Fruit fly (Drosophila melanogaster) whole organism, adult: ENCODE measurements around the gene CG15822.
A peak's percentile ranks its signal among the peaks of the same experiment; 100 is the strongest.

Experiments
- CG11617 ChIP-seq: fragments of 200-800 bp; sonication (Bioruptor generic); optimal IDR thresholded peaks from 2 replicates; lab custom pipeline; 2017; ENCODE audit warnings: mild to moderate bottlenecking, missing biosample characterization, missing genetic modification reagents, missing genetic modification characterization
- CG12768 ChIP-seq: fragments of 200-800 bp; sonication (Bioruptor generic); optimal IDR thresholded peaks from 2 replicates; lab custom pipeline; 2017; ENCODE audit warnings: missing biosample characterization, missing genetic modification characterization, mild to moderate bottlenecking, moderate library complexity, missing genetic modification reagents
- CG14711 ChIP-seq: fragments of 200-800 bp; sonication (Bioruptor generic); optimal IDR thresholded peaks from 2 replicates; lab custom pipeline; 2018; ENCODE audit warnings: missing biosample characterization, mild to moderate bottlenecking, missing genetic modification characterization, moderate library complexity
- CG1620 ChIP-seq: fragments of 200-800 bp; sonication (Bioruptor generic); optimal IDR thresholded peaks from 2 replicates; lab custom pipeline; 2016; ENCODE audit warnings: missing biosample characterization, missing genetic modification characterization
- CG33017 ChIP-seq: fragments of 200-800 bp; sonication (Bioruptor generic); optimal IDR thresholded peaks from 2 replicates; lab custom pipeline; 2018; ENCODE audit warnings: missing biosample characterization, mild to moderate bottlenecking, missing genetic modification characterization, moderate library complexity
- CG5204 ChIP-seq: fragments of 200-800 bp; sonication (Bioruptor generic); optimal IDR thresholded peaks from 2 replicates; lab custom pipeline; 2016; ENCODE audit warnings: missing biosample characterization, missing genetic modification characterization
- CG7045 ChIP-seq: fragments of 200-800 bp; sonication (Bioruptor generic); optimal IDR thresholded peaks from 2 replicates; lab custom pipeline; 2017; ENCODE audit warnings: missing biosample characterization, mild to moderate bottlenecking, missing genetic modification characterization
- CG7101 ChIP-seq: fragments of 200-800 bp; sonication (Bioruptor generic); optimal IDR thresholded peaks from 2 replicates; lab custom pipeline; 2018; ENCODE audit warnings: missing biosample characterization, mild to moderate bottlenecking, missing genetic modification characterization, moderate library complexity
- Clk ChIP-seq: fragments of 200-800 bp; sonication (Bioruptor generic); optimal IDR thresholded peaks from 2 replicates; lab custom pipeline; 2017; ENCODE audit warnings: missing biosample characterization, missing genetic modification characterization
- Crg-1 ChIP-seq: fragments of 200-800 bp; sonication (Bioruptor generic); optimal IDR thresholded peaks from 2 replicates; lab custom pipeline; 2016; ENCODE audit warnings: missing biosample characterization, missing genetic modification characterization
- Hr96 ChIP-seq: fragments of 200-800 bp; sonication (Bioruptor generic); optimal IDR thresholded peaks from 2 replicates; lab custom pipeline; 2016; ENCODE audit warnings: missing biosample characterization, missing genetic modification characterization
- Mnt ChIP-seq: fragments of 200-800 bp; sonication (Bioruptor generic); optimal IDR thresholded peaks from 2 replicates; lab custom pipeline; 2016; ENCODE audit warnings: missing biosample characterization, mild to moderate bottlenecking, missing genetic modification characterization
- bab1 ChIP-seq: fragments of 200-800 bp; sonication (Bioruptor generic); optimal IDR thresholded peaks from 3 replicates; lab custom pipeline; 2019; ENCODE audit warnings: missing biosample characterization, mild to moderate bottlenecking, missing genetic modification characterization, moderate library complexity
- cic ChIP-seq: fragments of 200-800 bp; sonication (Bioruptor generic); optimal IDR thresholded peaks from 2 replicates; lab custom pipeline; 2017; ENCODE audit warnings: missing biosample characterization, mild to moderate bottlenecking, missing genetic modification characterization, moderate library complexity
- cnc ChIP-seq, 2 experiments: fragments of >200 bp; optimal IDR thresholded peaks; 2 replicates each; lab custom pipeline; 2017
- kay ChIP-seq: fragments of 200-800 bp; sonication (Bioruptor generic); peaks from one replicate; lab custom pipeline; 2016; ENCODE audit warnings: missing biosample characterization, missing genetic modification characterization, borderline replicate concordance
- ovo ChIP-seq: fragments of 200-800 bp; sonication (Bioruptor generic); optimal IDR thresholded peaks from 2 replicates; lab custom pipeline; 2016; ENCODE audit warnings: missing biosample characterization, missing genetic modification characterization
- pad ChIP-seq: fragments of 200-800 bp; sonication (Bioruptor generic); optimal IDR thresholded peaks from 3 replicates; lab custom pipeline; 2017; ENCODE audit warnings: missing biosample characterization, missing genetic modification characterization, mild to moderate bottlenecking, moderate library complexity, missing genetic modification reagents
- tj ChIP-seq: fragments of 200-800 bp; sonication (Bioruptor generic); optimal IDR thresholded peaks from 3 replicates; lab custom pipeline; 2017; ENCODE audit warnings: missing biosample characterization, mild to moderate bottlenecking, missing genetic modification characterization, moderate library complexity
- toe ChIP-seq: fragments of 200-800 bp; sonication (Bioruptor generic); optimal IDR thresholded peaks from 2 replicates; lab custom pipeline; 2016; ENCODE audit warnings: missing biosample characterization, missing genetic modification characterization

The CG15822 gene

dm6 chr3L:2163608-2164007 is at the start of gene CG15822:
Gene CG15822 (minus strand): TSS chr3L:2163863.
- TF ChIP-seq CG5204 (no peak), pad (GFP tag; lab: Kevin White, UChicago) (no peak)

- TF ChIP-seq CG11617 (GFP tag; lab: Kevin White, UChicago) (no peak), ovo (GFP tag; lab: Kevin White, UChicago) (no peak), cic (no peak), Hr96 (GFP tag; lab: Kevin White, UChicago) (no peak), CG7045 (no peak), kay (GFP tag; lab: Kevin White, UChicago) (no peak), Crg-1 (no peak), Mnt (no peak), toe (GFP tag; lab: Kevin White, UChicago) (no peak), Clk (GFP tag; lab: Kevin White, UChicago) (no peak), pad (GFP tag; lab: Kevin White, UChicago) (no peak), cnc (optimal IDR thresholded peaks at IDR 0.05; lab: Kevin White, UChicago) (no peak), bab1 (GFP tag; lab: Kevin White, UChicago) (no peak)
Observed at dm6 chr3L:2212403-2212802, 48.7 kb upstream of the CG15822 start, which contains the start of gene CG15878. Gene CG15878 (minus strand): TSS chr3L:2212503.

- TF ChIP-seq cic: no peak
- no peak for TF ChIP-seq CG7101 (tag; lab: Kevin White, UChicago)
- no peak for TF ChIP-seq kay (GFP tag; lab: Kevin White, UChicago)
- no peak for TF ChIP-seq CG11617 (GFP tag; lab: Kevin White, UChicago)
- TF ChIP-seq cnc (optimal IDR thresholded peaks at IDR 0.05; lab: Kevin White, UChicago): no peak
- no peak for TF ChIP-seq bab1 (GFP tag; lab: Kevin White, UChicago)
- no peak for TF ChIP-seq toe (GFP tag; lab: Kevin White, UChicago)
- TF ChIP-seq CG7045: no peak
- no peak for TF ChIP-seq CG1620 (GFP tag; lab: Kevin White, UChicago)
- no peak for TF ChIP-seq CG12768 (GFP tag; lab: Kevin White, UChicago)
- TF ChIP-seq Mnt: no peak
- TF ChIP-seq Clk (GFP tag; lab: Kevin White, UChicago): no peak
- no peak for TF ChIP-seq CG33017 (tag; lab: Kevin White, UChicago)
- no peak for TF ChIP-seq CG14711 (tag; lab: Kevin White, UChicago)
- no peak for TF ChIP-seq pad (GFP tag; lab: Kevin White, UChicago)
- TF ChIP-seq CG5204: no peak
- TF ChIP-seq tj: no peak
- TF ChIP-seq Hr96 (GFP tag; lab: Kevin White, UChicago): no peak
- no peak for TF ChIP-seq ovo (GFP tag; lab: Kevin White, UChicago)
- no peak for TF ChIP-seq Crg-1
Observed at dm6 chr3L:2196713-2197112, 33.0 kb upstream of the CG15822 start, which contains the start of gene CG8960. Gene CG8960 (plus strand): TSS chr3L:2197013.

DNA sequence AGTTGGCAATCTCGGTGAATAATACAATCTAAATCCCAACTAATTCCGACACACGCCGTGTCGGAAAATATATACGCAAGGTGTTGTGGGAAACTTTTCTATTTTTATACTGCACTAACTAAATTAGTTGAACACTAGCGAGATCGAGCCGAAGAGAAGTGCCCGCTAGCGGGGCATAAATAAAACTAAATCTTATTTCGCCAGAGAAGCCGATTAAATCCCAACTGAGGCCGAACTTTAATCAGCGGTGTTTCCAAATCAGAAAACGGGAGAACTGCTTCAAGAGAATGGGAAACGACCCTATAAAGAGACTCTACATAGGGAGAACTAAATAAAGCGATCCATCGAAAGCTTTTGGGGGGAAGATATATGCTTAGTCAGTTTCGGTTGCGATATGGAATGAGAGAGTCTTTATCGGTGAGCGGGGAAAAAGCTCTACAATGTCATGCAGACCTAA is 28.4 kb upstream of the CG15822 start, which contains the start of gene CG5707:
Gene CG5707, minus strand, starts transcription at position 228 of the 457 bp plus-strand sequence.
- TF ChIP-seq CG5204: peak; percentile 16
- no peak for TF ChIP-seq ovo (GFP tag; lab: Kevin White, UChicago)
- TF ChIP-seq cic: no peak
- TF ChIP-seq cnc (optimal IDR thresholded peaks at IDR 0.05; lab: Kevin White, UChicago): peak in 1 of 2 experiments; percentile 54
- TF ChIP-seq CG33017 (tag; lab: Kevin White, UChicago): no peak
- no peak for TF ChIP-seq Clk (GFP tag; lab: Kevin White, UChicago)
- TF ChIP-seq toe (GFP tag; lab: Kevin White, UChicago): peak; percentile 38
- TF ChIP-seq Mnt: peak; percentile 45
- TF ChIP-seq CG7045: no peak
- peak; percentile 82 for TF ChIP-seq kay (GFP tag; lab: Kevin White, UChicago)
- peak; percentile 39 for TF ChIP-seq CG11617 (GFP tag; lab: Kevin White, UChicago)
- peak; percentile 15 for TF ChIP-seq CG14711 (tag; lab: Kevin White, UChicago)
- TF ChIP-seq CG12768 (GFP tag; lab: Kevin White, UChicago): peak; percentile 35
- TF ChIP-seq Hr96 (GFP tag; lab: Kevin White, UChicago): peak; percentile 35
- TF ChIP-seq bab1 (GFP tag; lab: Kevin White, UChicago): peak; percentile 10
- peak; percentile 57 for TF ChIP-seq tj
- TF ChIP-seq CG7101 (tag; lab: Kevin White, UChicago): peak; percentile 35
- no peak for TF ChIP-seq CG1620 (GFP tag; lab: Kevin White, UChicago)
- peak; percentile 53 for TF ChIP-seq pad (GFP tag; lab: Kevin White, UChicago)
- TF ChIP-seq Crg-1: no peak

dm6 chr3L:2191512-2191911 is 27.8 kb upstream of the CG15822 start:
- TF ChIP-seq cic (peak; percentile 22), CG33017 (tag; lab: Kevin White, UChicago) (no peak)

DNA sequence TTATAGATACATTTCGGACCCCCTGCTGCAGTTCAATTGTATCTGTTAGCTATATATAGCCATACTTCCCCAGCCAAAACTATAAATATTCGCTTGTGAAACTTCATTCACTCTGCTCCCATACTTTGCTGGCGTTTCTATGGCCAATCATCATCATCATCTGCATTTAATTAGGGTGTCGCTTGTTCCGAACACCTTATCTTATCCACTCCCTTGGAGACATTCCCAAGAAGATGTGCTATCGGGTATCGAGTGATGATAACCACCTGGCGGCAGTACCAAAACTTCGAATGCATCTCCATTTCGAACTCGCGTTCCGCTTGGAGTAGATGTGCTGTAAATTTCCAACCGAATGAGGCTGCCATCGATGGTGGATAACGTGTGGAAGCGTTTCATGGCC is 22.0 kb upstream of the CG15822 start, which contains the start of gene CG13810:
Gene CG13810, plus strand, starts transcription at position 301 of the 400 bp plus-strand sequence.
- no peak for TF ChIP-seq pad (GFP tag; lab: Kevin White, UChicago)
- TF ChIP-seq cic: no peak
- no peak for TF ChIP-seq CG1620 (GFP tag; lab: Kevin White, UChicago)

dm6 chr3L:2174232-2174631 is 10.6 kb upstream of the CG15822 start, which contains the start of gene CG15820:
Gene CG15820 (minus strand): TSS chr3L:2174332.
- TF ChIP-seq CG7101 (tag; lab: Kevin White, UChicago): no peak
- no peak for TF ChIP-seq tj
- no peak for TF ChIP-seq CG33017 (tag; lab: Kevin White, UChicago)
- TF ChIP-seq pad (GFP tag; lab: Kevin White, UChicago): no peak
- no peak for TF ChIP-seq CG1620 (GFP tag; lab: Kevin White, UChicago)
- TF ChIP-seq CG14711 (tag; lab: Kevin White, UChicago): no peak
- no peak for TF ChIP-seq CG5204
- no peak for TF ChIP-seq kay (GFP tag; lab: Kevin White, UChicago)
- TF ChIP-seq Crg-1: no peak
- TF ChIP-seq Clk (GFP tag; lab: Kevin White, UChicago): no peak
- TF ChIP-seq CG11617 (GFP tag; lab: Kevin White, UChicago): no peak
- no peak for TF ChIP-seq Mnt
- TF ChIP-seq cnc (optimal IDR thresholded peaks at IDR 0.05; lab: Kevin White, UChicago): no peak
- no peak for TF ChIP-seq cic
- no peak for TF ChIP-seq CG12768 (GFP tag; lab: Kevin White, UChicago)
- TF ChIP-seq ovo (GFP tag; lab: Kevin White, UChicago): no peak
